Worm (Caenorhabditis elegans): ENCODE data around the gene ZK353.9.

ce11 chrIII:8443557-8444131 lies 34.3 kb downstream of the ZK353.9 start, which contains the start of gene ufbp-1:
- peak; percentile 84 for TF ChIP-seq lin-13 (GFP tag; optimal IDR thresholded peaks at IDR 0.05)
- TF ChIP-seq nhr-76 (tag; optimal IDR thresholded peaks at IDR 0.05) = no peak
- TF ChIP-seq lin-15B (tag; optimal IDR thresholded peaks at IDR 0.05) = no peak
- TF ChIP-seq lin-29 (GFP tag; IDR thresholded peaks at IDR 0.05) = peak; percentile 41; the same call in 1 of the 2 replicates
- TF ChIP-seq ces-1 (GFP tag; optimal IDR thresholded peaks at IDR 0.05) = no peak
